Fruit fly (Drosophila melanogaster): ENCODE measurements around the gene CG7369.

Gene CG7369

dm6 chr3L:22773383-22773873 is 31.8 kb downstream of the CG7369 start:
- TF ChIP-seq NfI (GFP tag; optimal IDR thresholded peaks at IDR 0.05) (no peak), C15 (GFP tag; IDR thresholded peaks at IDR 0.05) (no peak), Lim3 (GFP tag; IDR thresholded peaks at IDR 0.05) (0 out of 2 replicates have a peak, but pooled peaks have one; percentile 32), CG4617 (GFP tag; optimal IDR thresholded peaks at IDR 0.05; ENCODE audit: borderline replicate concordance) (peak; percentile 59), CG14710 (tag; optimal IDR thresholded peaks at IDR 0.05) (no peak), Max (GFP tag; optimal IDR thresholded peaks at IDR 0.05) (no peak), chn (GFP tag; optimal IDR thresholded peaks at IDR 0.05) (peak; percentile 2), crp (GFP tag; optimal IDR thresholded peaks at IDR 0.05) (peak in 1 of 2 experiments; percentile 39), CG17361 (GFP tag; IDR thresholded peaks at IDR 0.05) (no peak), HLH4C (GFP tag; IDR thresholded peaks at IDR 0.05; ENCODE audit: partially characterized antibody) (no peak), D (optimal IDR thresholded peaks at IDR 0.05) (peak; percentile 15), D (GFP tag; optimal IDR thresholded peaks at IDR 0.05) (no peak), CG34422 (GFP tag; IDR thresholded peaks at IDR 0.05) (no peak), sob (GFP tag; IDR thresholded peaks at IDR 0.05) (no peak), cg (GFP tag; optimal IDR thresholded peaks at IDR 0.05) (peak; percentile 9), CG13424 (tag; optimal IDR thresholded peaks at IDR 0.05) (no peak), CG1529 (GFP tag; optimal IDR thresholded peaks at IDR 0.05) (no peak), CG16779 (GFP tag; IDR thresholded peaks at IDR 0.05) (no peak), az2 (GFP tag; optimal IDR thresholded peaks at IDR 0.05) (no peak), cwo (GFP tag; optimal IDR thresholded peaks at IDR 0.05) (peak; percentile 92), HLHmδ (GFP tag; optimal IDR thresholded peaks at IDR 0.05) (peak; percentile 15), ara (GFP tag; IDR thresholded peaks at IDR 0.05) (no peak), CG18764 (GFP tag; optimal IDR thresholded peaks at IDR 0.05) (no peak), CG9797 (GFP tag; optimal IDR thresholded peaks at IDR 0.05) (no peak), vnd (GFP tag; IDR thresholded peaks at IDR 0.05; ENCODE audit: partially characterized antibody) (no peak), chif (GFP tag; optimal IDR thresholded peaks at IDR 0.05) (no peak), CG5245 (GFP tag; optimal IDR thresholded peaks at IDR 0.05) (no peak), MESR4 (GFP tag; optimal IDR thresholded peaks at IDR 0.05) (peak; percentile 42), Bgb (GFP tag; IDR thresholded peaks at IDR 0.05; ENCODE audit: partially characterized antibody) (0 out of 2 replicates have a peak, but pooled peaks have one; percentile 30), CG11696 (GFP tag; IDR thresholded peaks at IDR 0.05) (no peak), D19A (tag; optimal IDR thresholded peaks at IDR 0.05) (no peak), CG1832 (GFP tag; optimal IDR thresholded peaks at IDR 0.05) (peak; percentile 71), CG4360 (GFP tag; IDR thresholded peaks at IDR 0.05) (peak; percentile 92), Nf-YB (GFP tag; optimal IDR thresholded peaks at IDR 0.05) (peak; percentile 19), CG7987 (GFP tag; optimal IDR thresholded peaks at IDR 0.05) (no peak), crol (GFP tag; IDR thresholded peaks at IDR 0.05) (peak; percentile 84), CG17186 (GFP tag; optimal IDR thresholded peaks at IDR 0.05) (peak; percentile 100), sqz (GFP tag; optimal IDR thresholded peaks at IDR 0.05) (no peak), Awh (GFP tag; IDR thresholded peaks at IDR 0.05) (no peak), CG32767 (GFP tag; IDR thresholded peaks at IDR 0.05) (no peak), cad (GFP tag; optimal IDR thresholded peaks at IDR 0.05) (no peak), GATAe (GFP tag; conservative IDR thresholded peaks at IDR 0.05) (no peak), CG2116 (GFP tag; optimal IDR thresholded peaks at IDR 0.05) (no peak), Dbx (GFP tag; IDR thresholded peaks at IDR 0.05) (no peak), kni (GFP tag; optimal IDR thresholded peaks at IDR 0.05) (peak; percentile 73), pan (optimal IDR thresholded peaks at IDR 0.05) (no peak), pan (GFP tag; optimal IDR thresholded peaks at IDR 0.05 in 1 of 2, IDR thresholded peaks at IDR 0.05 in 1 of 2) (no peak), CG8281 (tag; optimal IDR thresholded peaks at IDR 0.05) (no peak), CG2199 (GFP tag; IDR thresholded peaks at IDR 0.05) (peak; percentile 34; the same call in 1 of the 3 replicates), CG7963 (GFP tag; IDR thresholded peaks at IDR 0.05; ENCODE audit: partially characterized antibody) (0 out of 3 replicates have a peak, but pooled peaks have one; percentile 14), CG11560 (tag; IDR thresholded peaks at IDR 0.05) (no peak)

All from whole organism, embryonic.